Worm (Caenorhabditis elegans): ENCODE results near the gene EGAP4.1.

DNA sequence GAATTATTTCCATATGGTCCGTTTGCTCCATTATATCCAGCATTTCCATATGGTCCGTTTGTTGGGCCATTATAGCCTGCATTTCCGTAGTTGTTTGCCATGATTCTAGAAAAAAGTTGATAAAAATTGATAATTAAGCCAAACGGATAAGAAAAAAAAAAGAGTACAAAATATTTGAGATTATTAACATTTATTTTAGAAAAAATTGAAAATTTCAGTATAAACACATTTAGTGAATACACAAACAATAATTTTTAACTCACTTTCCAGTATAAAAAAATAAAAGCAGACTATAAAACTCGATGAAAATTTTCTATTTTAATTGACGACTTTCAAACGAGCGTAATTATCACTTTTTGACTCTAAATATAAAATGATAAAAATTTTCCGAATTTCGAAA, 6.5 kb downstream of the EGAP4.1 start, which contains the start of gene F53A9.9:
- TF ChIP-seq ref-1 (GFP tag; conservative IDR thresholded peaks at IDR 0.05) (no peak), flt-1 (GFP tag; IDR thresholded peaks at IDR 0.05) (no peak), ztf-23 (GFP tag; IDR thresholded peaks at IDR 0.05) (no peak), T22C8.4 (GFP tag; IDR thresholded peaks at IDR 0.05) (no peak), ztf-29 (GFP tag; IDR thresholded peaks at IDR 0.05) (no peak), tab-1 (GFP tag; IDR thresholded peaks at IDR 0.05) (no peak), med-1 (GFP tag; optimal IDR thresholded peaks at IDR 0.05; ENCODE audit: insufficient read depth) (no peak)
